Worm (Caenorhabditis elegans) whole organism, early embryonic: Measurements from ENCODE around the gene igcm-3.

Experiments
- B0310.2 ChIP-seq: sonication (generic microtip); optimal IDR thresholded peaks from 2 replicates; lab custom pipeline; 2016; ENCODE audit warnings: mild to moderate bottlenecking, missing genetic modification characterization, missing compliant biosample characterization
- ama-1 ChIP-seq: fragments of 150-350 bp; optimal IDR thresholded peaks from 2 replicates; lab custom pipeline; 2014
- ceh-13 ChIP-seq: fragments of 200-800 bp; sonication (Bioruptor generic); optimal IDR thresholded peaks from 2 replicates; lab custom pipeline; 2018; ENCODE audit warnings: mild to moderate bottlenecking, missing genetic modification characterization, missing compliant biosample characterization
- ceh-36 ChIP-seq: sonication (generic microtip); optimal IDR thresholded peaks from 2 replicates; lab custom pipeline; 2016; ENCODE audit warnings: missing genetic modification characterization, inconsistent platforms, missing compliant biosample characterization
- ets-7 ChIP-seq: sonication (generic microtip); optimal IDR thresholded peaks from 2 replicates; lab custom pipeline; 2016; ENCODE audit warnings: missing genotype, missing genetic modification characterization, missing compliant biosample characterization
- hmg-4 ChIP-seq: fragments of 200-800 bp; sonication (Bioruptor generic); optimal IDR thresholded peaks from 2 replicates; lab custom pipeline; 2018; ENCODE audit warnings: mild to moderate bottlenecking, missing genetic modification characterization, missing compliant biosample characterization
- hnd-1 ChIP-seq: sonication (generic microtip); optimal IDR thresholded peaks from 2 replicates; lab custom pipeline; 2016; ENCODE audit warnings: missing genetic modification characterization, missing compliant biosample characterization
- scrt-1 ChIP-seq: fragments of 200-800 bp; sonication (Bioruptor generic); IDR thresholded peaks from 2 replicates; pipeline ENCODE4 v1.3.6; 2022; ENCODE audit warnings: missing genetic modification characterization, missing compliant biosample characterization
- tbx-11 ChIP-seq: fragments of 200-800 bp; sonication (Bioruptor generic); IDR thresholded peaks from 2 replicates; pipeline ENCODE4 v1.3.6; 2022; ENCODE audit warnings: missing genetic modification characterization, missing compliant biosample characterization
- tbx-37 ChIP-seq: fragments of 200-800 bp; sonication (Bioruptor generic); conservative IDR thresholded peaks from 2 replicates; pipeline ENCODE4 v1.3.6; 2022; ENCODE audit warnings: missing genetic modification reagents, missing genetic modification characterization, missing compliant biosample characterization
- tra-4 ChIP-seq: sonication (generic microtip); optimal IDR thresholded peaks from 2 replicates; lab custom pipeline; 2017; ENCODE audit warnings: missing genetic modification characterization, missing compliant biosample characterization

ce11 chrX:2754036-2754941, 48.6 kb upstream of the igcm-3 start:
- TF ChIP-seq tbx-11 (GFP tag; lab: Robert Waterston, UW) (no peak), ama-1 (lab: Kevin White, UChicago) (no peak), ceh-36 (tag; lab: Kevin White, UChicago) (no peak), hnd-1 (no peak), scrt-1 (GFP tag; lab: Robert Waterston, UW) (no peak), B0310.2 (tag; lab: Kevin White, UChicago) (no peak), tra-4 (tag; lab: Kevin White, UChicago) (no peak), tbx-37 (GFP tag; lab: Robert Waterston, UW) (no peak), hmg-4 (GFP tag; lab: Kevin White, UChicago) (no peak), ceh-13 (GFP tag; lab: Kevin White, UChicago) (no peak), ets-7 (tag; lab: Kevin White, UChicago) (no peak)
